Worm (Caenorhabditis elegans): ENCODE data around the gene C56E6.2.

C56E6.2 gene

DNA sequence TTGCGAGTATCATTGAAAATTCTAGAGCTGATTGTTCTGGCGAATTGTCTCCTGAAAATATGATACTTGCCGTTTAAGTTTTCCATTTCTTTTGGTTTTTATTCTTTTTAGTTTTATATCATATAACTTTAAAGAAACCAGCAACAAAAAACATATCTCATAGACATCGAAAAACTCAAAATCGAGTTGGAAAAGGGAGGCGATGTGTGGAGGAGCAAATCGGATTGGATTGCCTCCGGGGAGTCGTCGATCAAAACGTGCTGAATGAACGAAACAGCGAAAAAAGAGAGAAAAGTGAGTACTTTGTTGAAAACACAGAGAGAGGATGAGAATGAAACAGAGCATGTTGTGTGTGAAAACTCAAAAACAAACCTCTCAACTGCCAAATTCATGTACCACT is 27.6 kb upstream of the C56E6.2 start:
- no peak for TF ChIP-seq W03F9.2 (tag; optimal IDR thresholded peaks at IDR 0.05)
- no peak for TF ChIP-seq dao-5 (tag; optimal IDR thresholded peaks at IDR 0.05)
- TF ChIP-seq him-1 (tag; optimal IDR thresholded peaks at IDR 0.05), result no peak

DNA sequence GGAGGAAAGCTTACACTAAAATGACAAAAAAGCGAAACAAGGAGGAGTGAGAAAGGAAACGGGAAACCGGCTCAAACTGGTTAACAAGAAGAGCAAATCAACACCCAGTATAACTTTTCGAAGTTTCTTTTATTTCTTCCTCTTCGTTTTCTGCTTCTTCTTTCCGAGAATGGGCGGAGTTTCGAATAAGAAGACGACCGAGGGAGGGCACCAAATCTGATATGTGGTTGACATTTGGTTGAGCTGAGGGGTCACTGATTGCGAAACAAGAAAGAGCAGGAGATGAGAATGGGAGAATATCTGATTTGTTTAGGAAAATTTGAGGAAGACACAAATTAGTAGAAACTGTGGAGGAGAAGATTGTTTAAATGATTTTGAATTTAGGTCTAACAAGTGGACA is 26.1 kb upstream of the C56E6.2 start:
- no peak for TF ChIP-seq dao-5 (tag; optimal IDR thresholded peaks at IDR 0.05)
- no peak for TF ChIP-seq him-1 (tag; optimal IDR thresholded peaks at IDR 0.05)
- no peak for TF ChIP-seq W03F9.2 (tag; optimal IDR thresholded peaks at IDR 0.05)

- TF ChIP-seq him-1 (tag; optimal IDR thresholded peaks at IDR 0.05) (no peak), dao-5 (tag; optimal IDR thresholded peaks at IDR 0.05) (no peak), W03F9.2 (tag; optimal IDR thresholded peaks at IDR 0.05) (no peak)
These were observed 25.7 kb upstream of the C56E6.2 start, which contains the start of gene twk-49 for ce11 chrII:6499067-6499466. Gene twk-49, minus strand, starts transcription at chrII:6499167.

DNA sequence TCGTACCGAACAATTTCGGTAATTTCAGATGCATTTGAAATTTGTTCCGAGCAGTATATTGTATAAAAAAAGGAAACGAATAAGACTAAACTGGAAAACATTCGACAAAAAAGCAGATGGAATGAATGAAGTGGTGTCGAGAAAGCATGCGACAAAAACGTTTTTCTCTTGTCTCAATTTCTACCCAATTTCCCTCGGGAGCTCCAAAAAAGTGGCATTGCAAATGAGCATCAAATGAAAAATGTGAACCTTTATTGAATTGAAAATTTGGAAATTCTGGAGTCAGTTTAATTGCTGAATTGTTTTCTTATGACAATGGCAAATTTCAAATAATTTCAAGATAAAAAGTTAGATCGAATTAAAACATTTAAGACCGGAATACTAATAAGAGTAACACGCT is 24.6 kb upstream of the C56E6.2 start, which contains the start of gene R05G9.5:
TSS of gene R05G9.5 (minus strand) at position 101 of the 400 bp plus-strand sequence.
- TF ChIP-seq dao-5 (tag; optimal IDR thresholded peaks at IDR 0.05), result no peak
- TF ChIP-seq him-1 (tag; optimal IDR thresholded peaks at IDR 0.05), result no peak
- TF ChIP-seq W03F9.2 (tag; optimal IDR thresholded peaks at IDR 0.05), result no peak

DNA sequence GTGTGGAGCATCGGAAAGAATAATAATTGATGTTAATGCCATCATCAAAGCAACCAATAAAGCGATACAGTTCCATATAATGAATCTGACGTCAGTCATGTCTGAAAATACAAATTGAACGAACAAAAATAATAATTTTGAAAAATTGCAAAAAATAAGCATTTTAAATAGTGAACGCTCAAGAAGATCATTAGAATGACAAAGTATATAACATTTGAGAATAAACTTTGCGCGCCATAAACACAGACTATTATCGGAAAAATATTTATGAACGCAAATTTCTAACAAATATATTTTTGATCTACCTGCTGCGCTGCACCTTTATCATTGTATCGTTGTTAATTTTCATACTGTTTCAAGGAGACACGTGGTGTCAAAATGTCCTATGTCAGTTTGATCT is 23.3 kb upstream of the C56E6.2 start, which contains the start of gene R05G9.3:
TSS of gene R05G9.3 (minus strand) at position 101 of the 400 bp plus-strand sequence.
- TF ChIP-seq him-1 (tag; optimal IDR thresholded peaks at IDR 0.05) (no peak), W03F9.2 (tag; optimal IDR thresholded peaks at IDR 0.05) (no peak), dao-5 (tag; optimal IDR thresholded peaks at IDR 0.05) (no peak)

ce11 chrII:6502826-6503225 is 21.9 kb upstream of the C56E6.2 start, which contains the start of gene R05G9.1:
Gene R05G9.1, plus strand, starts transcription at chrII:6503168.
- TF ChIP-seq W03F9.2 (tag; optimal IDR thresholded peaks at IDR 0.05), result no peak
- no peak for TF ChIP-seq him-1 (tag; optimal IDR thresholded peaks at IDR 0.05)
- TF ChIP-seq dao-5 (tag; optimal IDR thresholded peaks at IDR 0.05), result no peak

DNA sequence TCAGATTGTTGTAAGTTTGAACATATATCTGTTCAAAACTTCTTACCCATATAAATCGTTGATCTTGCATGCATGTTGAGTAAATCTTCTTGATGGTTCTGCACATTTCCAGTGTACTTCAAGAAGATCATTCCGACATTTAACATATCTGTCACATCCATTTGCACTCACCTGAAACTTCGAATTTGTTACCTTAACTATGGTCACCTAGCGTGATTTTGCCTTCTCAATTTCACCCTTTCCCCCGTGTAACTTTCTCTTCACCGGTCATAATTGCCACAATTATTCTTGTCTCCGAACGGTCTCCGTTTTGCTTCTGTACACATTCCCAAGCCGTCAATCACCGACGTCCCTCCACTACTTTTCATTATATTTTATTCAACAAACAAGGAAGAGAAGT is 11.4 kb upstream of the C56E6.2 start:
- TF ChIP-seq dao-5 (tag; optimal IDR thresholded peaks at IDR 0.05) (no peak), W03F9.2 (tag; optimal IDR thresholded peaks at IDR 0.05) (no peak), him-1 (tag; optimal IDR thresholded peaks at IDR 0.05) (no peak)

- TF ChIP-seq W03F9.2 (tag; optimal IDR thresholded peaks at IDR 0.05) (no peak), dao-5 (tag; optimal IDR thresholded peaks at IDR 0.05) (no peak), him-1 (tag; optimal IDR thresholded peaks at IDR 0.05) (no peak)
These were observed 10.8 kb upstream of the C56E6.2 start, which contains the start of gene R05G9R.1 for ce11 chrII:6513911-6514310. Gene R05G9R.1, minus strand, starts transcription at chrII:6514011.

DNA sequence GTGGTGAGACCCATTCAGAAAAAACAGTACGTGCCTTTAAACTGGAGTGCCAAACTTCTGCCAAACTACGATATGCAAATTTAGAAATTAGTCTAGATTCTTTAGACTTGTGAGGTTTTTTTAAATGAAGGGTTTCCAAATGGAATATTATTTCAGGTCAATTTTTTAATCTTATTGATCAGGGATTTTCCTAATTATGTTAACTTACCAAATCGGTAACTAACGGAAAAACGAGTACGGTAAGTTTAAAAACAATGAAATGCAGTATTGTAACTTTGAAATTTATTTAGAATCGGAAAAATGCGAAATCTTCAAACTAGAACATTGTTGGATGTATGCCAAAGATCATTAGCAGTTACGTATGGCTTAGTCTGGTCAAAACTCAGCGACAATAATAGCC is 8.5 kb upstream of the C56E6.2 start, which contains the start of gene C56E6.7:
TSS of gene C56E6.7 (plus strand) at position 301 of the 400 bp plus-strand sequence.
- no peak for TF ChIP-seq him-1 (tag; optimal IDR thresholded peaks at IDR 0.05)
- no peak for TF ChIP-seq dao-5 (tag; optimal IDR thresholded peaks at IDR 0.05)
- TF ChIP-seq W03F9.2 (tag; optimal IDR thresholded peaks at IDR 0.05), result no peak

DNA sequence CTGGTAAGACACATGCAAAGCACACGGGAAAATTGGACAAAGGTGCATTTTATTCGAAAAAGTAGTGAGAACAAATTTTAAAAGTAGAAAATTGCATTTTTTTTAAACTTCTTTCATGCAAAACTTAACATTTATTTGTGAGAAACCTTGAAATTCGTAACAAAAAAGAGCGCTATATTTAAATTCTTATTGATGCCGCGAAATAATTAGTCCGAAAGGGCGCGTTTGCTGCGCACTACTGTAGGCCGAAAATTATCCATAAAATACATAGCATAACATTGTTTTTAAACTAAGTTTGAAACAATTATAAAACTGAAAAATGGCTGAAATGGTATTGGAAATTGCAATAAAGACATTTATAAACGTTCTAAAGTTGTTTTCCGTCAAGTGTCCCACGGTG is 5.0 kb upstream of the C56E6.2 start:
- TF ChIP-seq him-1 (tag; optimal IDR thresholded peaks at IDR 0.05) (no peak), W03F9.2 (tag; optimal IDR thresholded peaks at IDR 0.05) (no peak), dao-5 (tag; optimal IDR thresholded peaks at IDR 0.05) (no peak)

- TF ChIP-seq him-1 (tag; optimal IDR thresholded peaks at IDR 0.05) (no peak), W03F9.2 (tag; optimal IDR thresholded peaks at IDR 0.05) (no peak), dao-5 (tag; optimal IDR thresholded peaks at IDR 0.05) (no peak)
These were observed 4.6 kb upstream of the C56E6.2 start for ce11 chrII:6520103-6520502.

DNA sequence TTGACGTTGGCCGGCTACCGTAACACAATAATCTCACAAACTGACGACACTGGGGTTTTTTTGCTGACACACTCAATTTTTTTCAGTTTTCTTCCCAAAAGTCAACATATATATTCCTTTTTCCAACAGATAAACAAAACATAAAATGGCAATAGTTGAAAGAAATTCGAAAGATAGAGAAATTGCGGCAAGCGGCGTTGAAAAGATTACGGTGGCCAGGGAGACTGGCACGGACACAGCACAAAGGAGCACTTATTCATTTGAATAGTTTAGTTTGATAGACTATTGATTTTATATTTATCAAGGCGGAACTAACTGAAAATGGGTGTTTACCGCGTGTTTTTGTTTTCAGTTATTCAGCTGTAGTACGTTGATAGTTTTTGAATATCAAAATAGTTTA is 3.4 kb upstream of the C56E6.2 start, which contains the start of gene toe-2:
TSS of gene toe-2 (minus strand) at position 70 of the 400 bp plus-strand sequence.
- TF ChIP-seq W03F9.2 (tag; optimal IDR thresholded peaks at IDR 0.05) (no peak), him-1 (tag; optimal IDR thresholded peaks at IDR 0.05) (no peak), dao-5 (tag; optimal IDR thresholded peaks at IDR 0.05) (no peak)

- no peak for TF ChIP-seq dao-5 (tag; optimal IDR thresholded peaks at IDR 0.05)
- no peak for TF ChIP-seq him-1 (tag; optimal IDR thresholded peaks at IDR 0.05)
- no peak for TF ChIP-seq W03F9.2 (tag; optimal IDR thresholded peaks at IDR 0.05)
These were observed 2.0 kb upstream of the C56E6.2 start for ce11 chrII:6522622-6523254.

DNA sequence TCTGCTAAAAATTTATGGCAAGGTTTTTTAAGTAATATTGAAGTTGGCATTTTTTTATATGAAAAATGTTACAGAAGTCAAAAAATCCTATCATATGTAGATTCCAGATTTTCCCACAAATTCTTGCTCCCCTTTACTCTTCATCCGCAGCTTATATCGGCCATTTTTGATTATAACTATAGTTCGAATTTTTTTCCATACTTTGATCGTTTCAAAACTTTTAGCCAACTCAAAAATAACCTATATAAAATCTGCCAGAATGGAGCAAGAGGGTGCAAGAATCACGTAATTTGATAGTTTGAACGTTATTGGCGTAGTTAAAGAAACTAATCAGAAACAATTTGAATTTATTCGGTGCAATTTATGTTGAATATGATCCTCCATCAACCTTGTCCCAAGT is 787 bp upstream of the C56E6.2 start:
- TF ChIP-seq W03F9.2 (tag; optimal IDR thresholded peaks at IDR 0.05) (no peak), dao-5 (tag; optimal IDR thresholded peaks at IDR 0.05) (no peak), him-1 (tag; optimal IDR thresholded peaks at IDR 0.05) (no peak)
